Worm (Caenorhabditis elegans): ENCODE data around the gene srlf-34.

The srlf-34 gene

ce11 chrII:10311973-10312372 lies at the start of gene srlf-34:
Gene srlf-34 (plus strand): TSS chrII:10312293.
- TF ChIP-seq ceh-83 (GFP tag; optimal IDR thresholded peaks at IDR 0.05): no peak
- TF ChIP-seq ztf-11 (tag; optimal IDR thresholded peaks at IDR 0.05): no peak
- no peak for TF ChIP-seq elt-1 (tag; optimal IDR thresholded peaks at IDR 0.05; ENCODE audit: borderline replicate concordance, insufficient read depth)
- TF ChIP-seq drap-1 (GFP tag; optimal IDR thresholded peaks at IDR 0.05): no peak
- no peak for TF ChIP-seq snpc-4 (tag; optimal IDR thresholded peaks at IDR 0.05)

ce11 chrII:10270052-10270451 lies 42.0 kb upstream of the srlf-34 start, which contains the start of gene F54B3.2:
Gene F54B3.2 (minus strand): TSS chrII:10270152.
- TF ChIP-seq flh-1 (GFP tag; optimal IDR thresholded peaks at IDR 0.05) (no peak), ceh-39 (tag; optimal IDR thresholded peaks at IDR 0.05) (no peak), unc-62 (GFP tag; optimal IDR thresholded peaks at IDR 0.05) (no peak), lin-32 (GFP tag; optimal IDR thresholded peaks at IDR 0.05) (no peak), mep-1 (tag; optimal IDR thresholded peaks at IDR 0.05) (no peak)

- TF ChIP-seq zip-8 (tag; optimal IDR thresholded peaks at IDR 0.05) (no peak), ces-1 (GFP tag; optimal IDR thresholded peaks at IDR 0.05) (peak; percentile 53)
Observed at ce11 chrII:10271093-10271492, 41.0 kb upstream of the srlf-34 start, which contains the start of gene F54B3.4. Gene F54B3.4 (minus strand): TSS chrII:10271193.

ce11 chrII:10279561-10279960 lies 32.5 kb upstream of the srlf-34 start, which contains the start of gene ZK971.1:
Gene ZK971.1 (minus strand): TSS chrII:10279661.
- TF ChIP-seq ces-1 (GFP tag; optimal IDR thresholded peaks at IDR 0.05) (peak; percentile 29), lsy-2 (tag; optimal IDR thresholded peaks at IDR 0.05) (no peak)

ce11 chrII:10281674-10282073 lies 30.4 kb upstream of the srlf-34 start:
- TF ChIP-seq ceh-43 (GFP tag; optimal IDR thresholded peaks at IDR 0.05): no peak

ce11 chrII:10283145-10283544 lies 28.9 kb upstream of the srlf-34 start:
- TF ChIP-seq mep-1 (tag; optimal IDR thresholded peaks at IDR 0.05): no peak
- no peak for TF ChIP-seq ceh-43 (GFP tag; optimal IDR thresholded peaks at IDR 0.05)
- no peak for TF ChIP-seq lin-32 (GFP tag; optimal IDR thresholded peaks at IDR 0.05)

- TF ChIP-seq ham-2 (GFP tag; optimal IDR thresholded peaks at IDR 0.05): no peak
- peak; percentile 26 for TF ChIP-seq ces-1 (GFP tag; optimal IDR thresholded peaks at IDR 0.05)
Observed at ce11 chrII:10284991-10285390, 27.1 kb upstream of the srlf-34 start.

- TF ChIP-seq elt-1 (tag; optimal IDR thresholded peaks at IDR 0.05; ENCODE audit: borderline replicate concordance, insufficient read depth) (peak; percentile 4), ceh-43 (GFP tag; optimal IDR thresholded peaks at IDR 0.05) (no peak)
Observed at ce11 chrII:10288926-10289325, 23.2 kb upstream of the srlf-34 start.

- no peak for TF ChIP-seq unc-39 (tag; optimal IDR thresholded peaks at IDR 0.05)
- TF ChIP-seq mep-1 (tag; optimal IDR thresholded peaks at IDR 0.05): no peak
- no peak for TF ChIP-seq M03D4.4 (tag; optimal IDR thresholded peaks at IDR 0.05)
- no peak for TF ChIP-seq snpc-4 (tag; optimal IDR thresholded peaks at IDR 0.05)
- no peak for TF ChIP-seq ztf-11 (tag; optimal IDR thresholded peaks at IDR 0.05)
- no peak for TF ChIP-seq elt-1 (tag; optimal IDR thresholded peaks at IDR 0.05; ENCODE audit: borderline replicate concordance, insufficient read depth)
- TF ChIP-seq tbx-8 (GFP tag; optimal IDR thresholded peaks at IDR 0.05): no peak
- TF ChIP-seq elt-3 (tag; optimal IDR thresholded peaks at IDR 0.05): no peak
- TF ChIP-seq mab-5 (tag; optimal IDR thresholded peaks at IDR 0.05): no peak
- no peak for TF ChIP-seq bed-3 (GFP tag; optimal IDR thresholded peaks at IDR 0.05)
- no peak for TF ChIP-seq drap-1 (GFP tag; optimal IDR thresholded peaks at IDR 0.05)
- no peak for TF ChIP-seq unc-62 (GFP tag; optimal IDR thresholded peaks at IDR 0.05)
- no peak for TF ChIP-seq cnd-1 (tag; optimal IDR thresholded peaks at IDR 0.05)
- TF ChIP-seq nhr-237 (tag; optimal IDR thresholded peaks at IDR 0.05): no peak
- TF ChIP-seq zip-8 (tag; optimal IDR thresholded peaks at IDR 0.05): no peak
- no peak for TF ChIP-seq nhr-28 (tag; optimal IDR thresholded peaks at IDR 0.05)
- TF ChIP-seq ceh-43 (GFP tag; optimal IDR thresholded peaks at IDR 0.05): no peak
- TF ChIP-seq flh-1 (GFP tag; optimal IDR thresholded peaks at IDR 0.05): no peak
- no peak for TF ChIP-seq mls-2 (tag; optimal IDR thresholded peaks at IDR 0.05)
Observed at ce11 chrII:10294262-10294661, 17.8 kb upstream of the srlf-34 start.
